Fruit fly (Drosophila melanogaster) whole organism, prepupa: Measurements from ENCODE around the gene rho-6.

Experiments used
- Blimp-1 ChIP-seq: fragments of 200-800 bp; sonication (Bioruptor generic); optimal IDR thresholded peaks from 3 replicates; lab custom pipeline; 2017; ENCODE audit warnings: missing biosample characterization, missing genetic modification characterization, mild to moderate bottlenecking, moderate library complexity, missing genetic modification reagents
- CG10631 ChIP-seq: fragments of 200-800 bp; sonication (Bioruptor generic); optimal IDR thresholded peaks from 2 replicates; lab custom pipeline; 2016; ENCODE audit warnings: missing biosample characterization, missing genetic modification characterization
- CG11762 ChIP-seq: fragments of 200-800 bp; sonication (Bioruptor generic); optimal IDR thresholded peaks from 3 replicates; lab custom pipeline; 2016; ENCODE audit warnings: missing biosample characterization, missing genetic modification characterization; ENCODE audit not compliant: insufficient read depth
- CG11902 ChIP-seq: fragments of 200-800 bp; sonication (Bioruptor generic); optimal IDR thresholded peaks from 3 replicates; lab custom pipeline; 2016; ENCODE audit warnings: missing biosample characterization, missing genetic modification characterization
- CG15336 ChIP-seq: fragments of 200-800 bp; sonication (Bioruptor generic); IDR thresholded peaks from 2 replicates; pipeline ENCODE4 v1.3.6; 2022; ENCODE audit warnings: missing biosample characterization, missing genetic modification characterization
- CG16779 ChIP-seq: fragments of 200-800 bp; sonication (Bioruptor generic); optimal IDR thresholded peaks from 3 replicates; lab custom pipeline; 2017; ENCODE audit warnings: missing biosample characterization, mild to moderate bottlenecking, missing genetic modification characterization
- CG3032 ChIP-seq: fragments of 200-800 bp; optimal IDR thresholded peaks from 2 replicates; lab custom pipeline; 2019; ENCODE audit warnings: missing biosample characterization, mild to moderate bottlenecking, missing genetic modification characterization, moderate library complexity
- CG32006 ChIP-seq: fragments of 200-800 bp; sonication (Bioruptor generic); optimal IDR thresholded peaks from 3 replicates; lab custom pipeline; 2017; ENCODE audit warnings: missing biosample characterization, mild to moderate bottlenecking, missing genetic modification characterization
- CG34406 ChIP-seq: fragments of 200-800 bp; sonication (Bioruptor generic); optimal IDR thresholded peaks from 3 replicates; lab custom pipeline; 2016; ENCODE audit warnings: missing biosample characterization, missing genetic modification characterization
- CG3919 ChIP-seq: fragments of 200-800 bp; sonication (Bioruptor generic); optimal IDR thresholded peaks from 3 replicates; lab custom pipeline; 2016; ENCODE audit warnings: missing biosample characterization, missing genetic modification characterization
- CG6163 ChIP-seq: fragments of 200-800 bp; sonication (Bioruptor generic); IDR thresholded peaks from 3 replicates; pipeline ENCODE4 v1.3.6; 2022; ENCODE audit warnings: missing biosample characterization, missing genetic modification characterization
- CG6808 ChIP-seq: fragments of 200-800 bp; sonication (Bioruptor generic); optimal IDR thresholded peaks from 3 replicates; lab custom pipeline; 2017; ENCODE audit warnings: missing biosample characterization, missing genetic modification characterization, mild to moderate bottlenecking, moderate library complexity, missing genetic modification reagents
- CG6854 ChIP-seq: fragments of 200-800 bp; sonication (Bioruptor generic); optimal IDR thresholded peaks from 2 replicates; lab custom pipeline; 2017; ENCODE audit warnings: missing biosample characterization, mild to moderate bottlenecking, missing genetic modification characterization
- CG8119 ChIP-seq: fragments of 200-800 bp; sonication (Bioruptor generic); IDR thresholded peaks from 3 replicates; pipeline ENCODE4 v1.3.6; 2022; ENCODE audit warnings: missing biosample characterization, missing genetic modification characterization
- CG8632 ChIP-seq: fragments of 200-800 bp; sonication (Bioruptor generic); optimal IDR thresholded peaks from 3 replicates; lab custom pipeline; 2016; ENCODE audit warnings: missing biosample characterization, missing genetic modification characterization
- CG9139 ChIP-seq: fragments of 200-800 bp; sonication (Bioruptor generic); optimal IDR thresholded peaks from 3 replicates; lab custom pipeline; 2017; ENCODE audit warnings: missing biosample characterization, mild to moderate bottlenecking, missing genetic modification characterization
- Eip78C ChIP-seq: fragments of 200-800 bp; sonication (Bioruptor generic); peaks from one replicate; lab custom pipeline; 2016; ENCODE audit warnings: missing biosample characterization, missing genetic modification characterization
- Ets21C ChIP-seq: fragments of 200-800 bp; sonication (Bioruptor generic); optimal IDR thresholded peaks from 3 replicates; lab custom pipeline; 2016; ENCODE audit warnings: missing biosample characterization, missing genetic modification characterization
- Ets96B ChIP-seq: fragments of 200-800 bp; optimal IDR thresholded peaks from 2 replicates; lab custom pipeline; 2019; ENCODE audit warnings: missing biosample characterization, mild to moderate bottlenecking, missing genetic modification characterization, moderate library complexity
- Gug ChIP-seq: fragments of 200-800 bp; sonication (Bioruptor generic); IDR thresholded peaks from 2 replicates; pipeline ENCODE4 v1.3.6; 2022; ENCODE audit warnings: missing biosample characterization, missing genetic modification characterization
- Hr39 ChIP-seq: fragments of 200-800 bp; sonication (Bioruptor generic); optimal IDR thresholded peaks from 2 replicates; lab custom pipeline; 2016; ENCODE audit warnings: missing biosample characterization, missing genetic modification characterization
- Lpt ChIP-seq: fragments of 200-800 bp; sonication (Bioruptor generic); optimal IDR thresholded peaks from 3 replicates; lab custom pipeline; 2016; ENCODE audit warnings: missing biosample characterization, missing genetic modification characterization
- Met ChIP-seq: fragments of 200-800 bp; sonication (Bioruptor generic); optimal IDR thresholded peaks from 3 replicates; lab custom pipeline; 2016; ENCODE audit warnings: missing biosample characterization, missing genetic modification characterization
- OdsH ChIP-seq: fragments of 200-800 bp; sonication (Bioruptor generic); optimal IDR thresholded peaks from 3 replicates; lab custom pipeline; 2016; ENCODE audit warnings: missing biosample characterization, missing genetic modification characterization
- Sox102F ChIP-seq: fragments of 200-800 bp; sonication (Bioruptor generic); optimal IDR thresholded peaks from 2 replicates; lab custom pipeline; 2016; ENCODE audit warnings: missing biosample characterization, mild to moderate bottlenecking, missing genetic modification characterization
- Sox14 ChIP-seq: fragments of 200-800 bp; sonication (Bioruptor generic); optimal IDR thresholded peaks from 3 replicates; lab custom pipeline; 2016; ENCODE audit warnings: missing biosample characterization, missing genetic modification characterization
- Sox15 ChIP-seq: fragments of 200-800 bp; sonication (Bioruptor generic); optimal IDR thresholded peaks from 3 replicates; lab custom pipeline; 2016; ENCODE audit warnings: missing biosample characterization, missing genetic modification characterization
- achi ChIP-seq: fragments of 200-800 bp; sonication (Bioruptor generic); optimal IDR thresholded peaks from 3 replicates; lab custom pipeline; 2016; ENCODE audit warnings: missing biosample characterization, missing genetic modification characterization
- cyc ChIP-seq: fragments of 200-800 bp; sonication (Bioruptor generic); optimal IDR thresholded peaks from 3 replicates; lab custom pipeline; 2016; ENCODE audit warnings: missing biosample characterization, missing genetic modification characterization
- dac ChIP-seq: fragments of 200-800 bp; sonication (Bioruptor generic); optimal IDR thresholded peaks from 2 replicates; lab custom pipeline; 2017; ENCODE audit warnings: missing biosample characterization, mild to moderate bottlenecking, missing genetic modification characterization
- eg ChIP-seq: fragments of 200-800 bp; sonication (Bioruptor generic); IDR thresholded peaks from 3 replicates; pipeline ENCODE4 v1.3.6; 2022; ENCODE audit warnings: missing biosample characterization, missing genetic modification characterization
- esn ChIP-seq: fragments of 200-800 bp; sonication (Bioruptor generic); optimal IDR thresholded peaks from 2 replicates; lab custom pipeline; 2016; ENCODE audit warnings: missing biosample characterization, mild to moderate bottlenecking, missing genetic modification characterization, moderate library complexity
- fd59A ChIP-seq: fragments of 200-800 bp; sonication (Bioruptor generic); optimal IDR thresholded peaks from 2 replicates; lab custom pipeline; 2017; ENCODE audit warnings: missing biosample characterization, mild to moderate bottlenecking, missing genetic modification characterization, missing genetic modification reagents
- fd85E ChIP-seq: fragments of 200-800 bp; sonication (Bioruptor generic); optimal IDR thresholded peaks from 3 replicates; lab custom pipeline; 2016; ENCODE audit warnings: missing biosample characterization, missing genetic modification characterization
- net ChIP-seq: fragments of 200-800 bp; sonication (Bioruptor generic); optimal IDR thresholded peaks from 3 replicates; lab custom pipeline; 2016; ENCODE audit warnings: missing biosample characterization, missing genetic modification characterization
- pdm3 ChIP-seq: fragments of 200-800 bp; sonication (Bioruptor generic); optimal IDR thresholded peaks from 3 replicates; lab custom pipeline; 2016; ENCODE audit warnings: missing biosample characterization, missing genetic modification characterization
- salr ChIP-seq, 2 experiments: fragments of 200-800 bp; sonication (Bioruptor generic); optimal IDR thresholded peaks; 3 replicates each; lab custom pipeline; 2016 to 2018; ENCODE audit warnings: missing biosample characterization in 2 of 2, missing genetic modification characterization in 2 of 2, mild to moderate bottlenecking in 1 of 2
- spab ChIP-seq: fragments of 200-800 bp; sonication (Bioruptor generic); optimal IDR thresholded peaks from 2 replicates; lab custom pipeline; 2017; ENCODE audit warnings: missing biosample characterization, mild to moderate bottlenecking, missing genetic modification characterization, missing genetic modification reagents
- svp ChIP-seq: fragments of 200-800 bp; sonication (Bioruptor generic); peaks from one replicate; lab custom pipeline; 2016; ENCODE audit warnings: missing biosample characterization, missing genetic modification characterization
- vri ChIP-seq: fragments of 200-800 bp; sonication (Bioruptor generic); optimal IDR thresholded peaks from 3 replicates; lab custom pipeline; 2016; ENCODE audit warnings: missing biosample characterization, mild to moderate bottlenecking, missing genetic modification characterization

Gene rho-6

DNA sequence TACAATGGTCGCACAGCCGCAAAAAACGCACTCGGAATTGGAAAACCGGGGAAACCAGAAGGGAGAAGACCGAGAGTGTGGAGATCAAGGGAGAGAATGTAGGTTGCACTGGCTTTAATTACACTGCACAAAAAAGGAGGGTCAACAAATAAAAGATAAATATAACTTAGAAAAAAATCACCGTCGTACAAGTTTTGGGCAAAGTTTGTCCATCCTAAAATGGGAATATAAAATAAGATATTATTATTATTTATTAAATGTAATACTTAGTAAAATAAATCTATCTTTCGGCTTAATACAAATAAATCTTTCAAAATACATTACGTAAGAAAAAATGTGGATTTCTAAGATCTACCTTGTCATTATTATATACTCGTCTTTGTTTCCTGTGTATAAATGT is 17.4 kb downstream of the rho-6 start:
- TF ChIP-seq CG15336 = peak; percentile 48
- no peak for TF ChIP-seq pdm3
- 0 out of 3 replicates have a peak, but pooled peaks have one; percentile 13 for TF ChIP-seq eg
- TF ChIP-seq Blimp-1 (GFP tag; lab: Kevin White, UChicago) = no peak
- TF ChIP-seq CG32006 (GFP tag; lab: Kevin White, UChicago) = peak; percentile 15
- 0 out of 3 replicates have a peak, but pooled peaks have one; percentile 32 for TF ChIP-seq CG8119 (GFP tag; lab: Robert Waterston, UW)
- TF ChIP-seq Sox14 (GFP tag; lab: Kevin White, UChicago) = no peak
- peak; percentile 0 for TF ChIP-seq CG10631 (GFP tag; lab: Kevin White, UChicago)
- TF ChIP-seq achi (GFP tag; lab: Kevin White, UChicago) = peak; percentile 15
- peak; percentile 2 for TF ChIP-seq Eip78C (GFP tag; lab: Kevin White, UChicago)
- no peak for TF ChIP-seq CG6808 (GFP tag; lab: Kevin White, UChicago)
- TF ChIP-seq, all 60 proteins: peak for 7

DNA sequence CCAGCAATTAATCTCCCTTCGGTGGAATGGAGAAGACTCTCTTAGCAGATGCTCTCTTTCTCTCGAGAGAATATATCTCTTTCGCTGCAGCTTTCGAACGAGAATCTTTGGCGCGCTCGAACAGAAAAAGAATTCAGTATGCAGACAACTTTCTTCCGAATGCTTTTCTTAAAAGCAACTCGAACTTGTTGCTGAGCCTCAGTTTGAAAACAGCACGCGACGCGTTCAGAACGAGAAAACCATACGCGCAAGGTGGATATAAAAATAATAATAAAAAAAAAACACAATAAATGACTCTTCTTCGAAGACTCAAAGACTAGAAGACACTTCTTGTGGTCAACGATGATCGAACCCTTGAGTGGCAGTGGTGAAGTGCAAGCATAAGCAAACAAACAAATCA is 19.1 kb downstream of the rho-6 start, which contains the start of gene CG17211:
CG17211 (plus strand) TSS at position 202 of the 400 bp plus-strand sequence.
- TF ChIP-seq CG11762 (GFP tag; lab: Kevin White, UChicago) (no peak), CG6854 (GFP tag; lab: Kevin White, UChicago) (no peak), Ets21C (GFP tag; lab: Kevin White, UChicago) (no peak), svp (GFP tag; lab: Kevin White, UChicago) (no peak), CG34406 (GFP tag; lab: Kevin White, UChicago) (no peak), CG6163 (GFP tag; lab: Robert Waterston, UW) (no peak), CG6808 (GFP tag; lab: Kevin White, UChicago) (no peak), pdm3 (no peak), esn (GFP tag; lab: Kevin White, UChicago) (no peak), cyc (GFP tag; lab: Kevin White, UChicago) (no peak), Hr39 (no peak)

DNA sequence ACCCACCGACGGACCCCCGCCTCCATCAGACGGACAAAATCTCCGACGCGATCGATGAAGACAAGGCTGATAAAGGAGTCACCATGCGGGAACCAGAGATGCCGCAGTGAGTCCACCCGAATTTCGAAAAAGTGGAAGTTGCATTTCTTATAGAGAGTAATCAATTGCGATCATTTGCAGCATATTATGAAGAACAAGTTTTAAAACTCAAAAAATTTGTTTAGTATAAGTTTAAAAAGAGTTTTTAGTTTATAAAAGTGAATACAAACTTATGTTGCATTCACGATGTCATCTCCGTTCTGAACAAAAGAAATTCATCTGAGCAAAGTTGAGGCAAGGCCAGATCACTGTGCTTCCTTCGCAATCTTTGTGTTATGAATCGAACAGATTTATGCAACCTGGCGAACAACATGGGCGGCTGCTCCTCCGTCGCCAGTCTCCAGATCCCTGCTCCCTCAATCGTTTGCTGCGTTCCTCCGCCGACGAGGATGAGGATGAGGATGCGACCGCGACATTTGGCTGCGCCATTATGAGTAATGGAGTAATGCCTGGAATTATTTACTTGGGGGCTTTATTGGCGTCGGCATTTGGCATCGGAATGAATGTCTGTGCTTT is 20.2 kb downstream of the rho-6 start:
- TF ChIP-seq cyc (GFP tag; lab: Kevin White, UChicago) = no peak
- TF ChIP-seq CG34406 (GFP tag; lab: Kevin White, UChicago) = no peak
- no peak for TF ChIP-seq CG9139 (GFP tag; lab: Kevin White, UChicago)
- no peak for TF ChIP-seq fd85E
- no peak for TF ChIP-seq spab (GFP tag; lab: Kevin White, UChicago)
- peak; percentile 18 for TF ChIP-seq Met
- no peak for TF ChIP-seq CG8632 (GFP tag; lab: Kevin White, UChicago)
- TF ChIP-seq Eip78C (GFP tag; lab: Kevin White, UChicago) = peak; percentile 55
- no peak for TF ChIP-seq CG16779 (tag; lab: Kevin White, UChicago)
- TF ChIP-seq dac (GFP tag; lab: Kevin White, UChicago) = no peak
- TF ChIP-seq CG6854 (GFP tag; lab: Kevin White, UChicago) = no peak
- no peak for TF ChIP-seq net (GFP tag; lab: Kevin White, UChicago)
- peak; percentile 19 for TF ChIP-seq CG3032 (tag; lab: Kevin White, UChicago)
- no peak for TF ChIP-seq Sox15 (GFP tag; lab: Kevin White, UChicago)
- peak; percentile 71 for TF ChIP-seq svp (GFP tag; lab: Kevin White, UChicago)
- peak; percentile 44 for TF ChIP-seq vri (GFP tag; lab: Kevin White, UChicago)
- TF ChIP-seq Sox102F (GFP tag; lab: Kevin White, UChicago) = peak; percentile 43
- peak; percentile 1 for TF ChIP-seq Sox14 (GFP tag; lab: Kevin White, UChicago)
- no peak for TF ChIP-seq CG15336
- no peak for TF ChIP-seq CG3919 (GFP tag; lab: Kevin White, UChicago)
- no peak for TF ChIP-seq CG6163 (GFP tag; lab: Robert Waterston, UW)
- TF ChIP-seq Gug (GFP tag; lab: Robert Waterston, UW) = no peak
- no peak for TF ChIP-seq Ets21C (GFP tag; lab: Kevin White, UChicago)
- TF ChIP-seq esn (GFP tag; lab: Kevin White, UChicago) = peak; percentile 39
- no peak for TF ChIP-seq Hr39
- TF ChIP-seq CG11902 (GFP tag; lab: Kevin White, UChicago) = no peak
- no peak for TF ChIP-seq CG8119 (GFP tag; lab: Robert Waterston, UW)
- TF ChIP-seq Lpt (GFP tag; lab: Kevin White, UChicago) = no peak
- TF ChIP-seq Ets96B (tag; lab: Kevin White, UChicago) = no peak
- no peak for TF ChIP-seq OdsH
- TF ChIP-seq salr (GFP tag; optimal IDR thresholded peaks at IDR 0.05; lab: Kevin White, UChicago) = peak in 1 of 2 experiments; percentile 47
- TF ChIP-seq fd59A (GFP tag; lab: Kevin White, UChicago) = no peak
- TF ChIP-seq CG32006 (GFP tag; lab: Kevin White, UChicago) = no peak
